Worm (Caenorhabditis elegans) whole organism, young adult: Measurements from ENCODE around the gene srw-53.

ENCODE experiments used
- T07F8.4 ChIP-seq: sonication (generic microtip); optimal IDR thresholded peaks from 2 replicates; lab custom pipeline; 2016; ENCODE audit warnings: mild to moderate bottlenecking, missing genetic modification characterization, moderate library complexity, missing compliant biosample characterization
- Y56A3A.18 ChIP-seq: fragments of 200-800 bp; sonication (Bioruptor generic); IDR thresholded peaks from 2 replicates; pipeline ENCODE4 v1.3.6; 2022; ENCODE audit warnings: missing genetic modification reagents, missing genetic modification characterization, missing compliant biosample characterization
- athp-1 ChIP-seq: sonication (generic microtip); optimal IDR thresholded peaks from 2 replicates; lab custom pipeline; 2017; ENCODE audit warnings: mild to moderate bottlenecking, missing genetic modification characterization, missing compliant biosample characterization
- hlh-26 ChIP-seq: fragments of 200-800 bp; sonication (Bioruptor generic); conservative IDR thresholded peaks from 2 replicates; pipeline ENCODE4 v1.3.6; 2022; ENCODE audit warnings: missing genetic modification reagents, missing genetic modification characterization, missing compliant biosample characterization
- madf-8 ChIP-seq: fragments of 200-800 bp; sonication (Bioruptor generic); conservative IDR thresholded peaks from 2 replicates; pipeline ENCODE4 v1.3.6; 2022; ENCODE audit warnings: missing genetic modification reagents, missing genetic modification characterization, missing compliant biosample characterization
- sea-2 ChIP-seq: fragments of 200-800 bp; sonication (Bioruptor generic); IDR thresholded peaks from 2 replicates; pipeline ENCODE4 v1.3.6; 2022; ENCODE audit warnings: missing genetic modification characterization, missing compliant biosample characterization
- tlf-1 ChIP-seq: fragments of 200-800 bp; sonication (Bioruptor generic); optimal IDR thresholded peaks from 2 replicates; lab custom pipeline; 2018; ENCODE audit warnings: mild to moderate bottlenecking, missing genetic modification characterization, missing compliant biosample characterization
- unc-130 ChIP-seq: sonication (generic microtip); optimal IDR thresholded peaks from 2 replicates; lab custom pipeline; 2016; ENCODE audit warnings: missing genetic modification reagents, missing genetic modification characterization, missing compliant biosample characterization

DNA sequence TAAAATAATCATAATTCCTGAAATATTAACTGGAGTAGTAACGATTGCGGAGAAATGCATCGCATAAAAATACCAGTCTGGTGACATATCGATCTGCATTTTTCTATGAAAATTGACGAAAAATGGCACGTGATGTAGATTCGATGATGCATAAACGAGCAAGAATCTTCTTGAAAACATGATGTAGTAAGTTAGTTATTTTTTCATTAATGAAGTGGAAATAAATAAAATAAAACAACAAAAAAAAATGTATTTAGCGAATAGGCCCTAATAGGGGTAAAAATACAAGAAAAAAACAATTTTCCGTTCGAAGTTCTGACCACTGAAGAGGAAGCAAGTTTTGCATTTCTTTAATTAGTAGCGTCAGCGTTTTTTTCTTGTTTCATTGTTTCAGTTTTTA is 21.9 kb downstream of the srw-53 start, which contains the start of gene sri-2:
- TF ChIP-seq madf-8, result no peak
- TF ChIP-seq sea-2 (GFP tag; lab: Robert Waterston, UW), result no peak
- no peak for TF ChIP-seq hlh-26 (GFP tag; lab: Robert Waterston, UW)
- no peak for TF ChIP-seq Y56A3A.18 (GFP tag; lab: Robert Waterston, UW)
- TF ChIP-seq unc-130, result no peak
- no peak for TF ChIP-seq tlf-1 (GFP tag; lab: Kevin White, UChicago)
- TF ChIP-seq T07F8.4, result no peak
- TF ChIP-seq athp-1 (tag; lab: Kevin White, UChicago), result no peak
